Fruit fly (Drosophila melanogaster) whole organism, prepupa: ENCODE results near the gene CG42673.

Experiments used
- CG6163 ChIP-seq: fragments of 200-800 bp; sonication (Bioruptor generic); IDR thresholded peaks from 3 replicates; pipeline ENCODE4 v1.3.6; 2022; ENCODE audit warnings: missing biosample characterization, missing genetic modification characterization
- CG9139 ChIP-seq: fragments of 200-800 bp; sonication (Bioruptor generic); optimal IDR thresholded peaks from 3 replicates; lab custom pipeline; 2017; ENCODE audit warnings: missing biosample characterization, mild to moderate bottlenecking, missing genetic modification characterization
- Gug ChIP-seq: fragments of 200-800 bp; sonication (Bioruptor generic); IDR thresholded peaks from 2 replicates; pipeline ENCODE4 v1.3.6; 2022; ENCODE audit warnings: missing biosample characterization, missing genetic modification characterization

- TF ChIP-seq Gug (no peak), CG9139 (GFP tag; lab: Kevin White, UChicago) (no peak), CG6163 (GFP tag; lab: Robert Waterston, UW) (no peak)
Observed at dm6 chr3L:9506421-9506820, 40.6 kb upstream of the CG42673 start.
